Worm (Caenorhabditis elegans): Measurements from ENCODE around the gene T09B9.1.

The T09B9.1 gene

DNA sequence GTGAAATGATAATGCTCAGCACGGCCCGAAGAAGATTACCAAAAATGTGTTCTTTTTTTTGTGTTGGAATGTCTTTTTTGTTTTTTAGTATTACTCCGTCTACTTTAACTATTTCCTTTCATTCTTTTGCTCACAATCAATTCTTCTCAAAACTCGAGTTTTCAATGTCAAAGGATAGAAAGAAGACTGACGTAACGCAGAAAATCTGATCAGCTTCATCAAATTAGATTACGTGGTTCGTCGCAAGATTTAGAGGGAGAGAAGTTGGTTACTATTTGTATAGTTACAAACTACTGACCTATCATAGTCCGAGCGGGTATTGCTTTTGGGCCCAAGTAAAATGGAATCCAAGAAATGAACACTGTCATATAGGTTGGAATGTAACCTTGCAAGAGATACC is 46.5 kb downstream of the T09B9.1 start:
- TF ChIP-seq ctbp-1 (GFP tag; IDR thresholded peaks at IDR 0.05) (peak; percentile 27; the same call in 1 of the 2 replicates), set-16 (GFP tag; IDR thresholded peaks at IDR 0.05) (no peak), fkh-10 (GFP tag; optimal IDR thresholded peaks at IDR 0.05) (peak; percentile 93), ces-1 (GFP tag; optimal IDR thresholded peaks at IDR 0.05) (peak; percentile 90)

DNA sequence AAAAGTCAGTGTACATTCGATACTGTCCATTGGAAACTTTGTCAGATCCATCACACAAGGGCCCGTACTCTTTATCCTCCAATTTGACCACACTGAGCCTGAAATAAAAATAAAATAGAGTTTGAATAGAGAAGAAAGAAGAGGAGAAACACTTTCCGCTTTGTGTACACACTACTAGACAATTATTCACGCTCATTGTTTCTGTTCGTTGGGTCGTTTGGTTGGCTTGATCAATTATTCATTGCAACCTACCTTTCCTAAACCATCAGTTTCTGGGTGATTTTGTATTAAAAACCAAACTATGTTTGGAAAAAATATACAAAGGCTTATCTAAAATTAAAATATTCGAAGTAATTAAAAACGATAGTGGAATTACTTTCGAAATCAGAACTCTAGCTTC is 47.7 kb downstream of the T09B9.1 start:
- TF ChIP-seq nhr-77 (tag; optimal IDR thresholded peaks at IDR 0.05), result no peak
- no peak for TF ChIP-seq hmg-1.1 (GFP tag; IDR thresholded peaks at IDR 0.05)
- no peak for TF ChIP-seq spr-1 (tag; optimal IDR thresholded peaks at IDR 0.05)
- no peak for TF ChIP-seq snpc-4 (tag; optimal IDR thresholded peaks at IDR 0.05)
- no peak for TF ChIP-seq dmd-8 (GFP tag; IDR thresholded peaks at IDR 0.05)
- no peak for TF ChIP-seq dmd-6 (GFP tag; IDR thresholded peaks at IDR 0.05)
- no peak for TF ChIP-seq D1046.2 (GFP tag; IDR thresholded peaks at IDR 0.05)
- no peak for TF ChIP-seq nhr-28 (tag; optimal IDR thresholded peaks at IDR 0.05)
- no peak for TF ChIP-seq Y48G9A.11 (GFP tag; IDR thresholded peaks at IDR 0.05)
- no peak for TF ChIP-seq lim-7 (GFP tag; IDR thresholded peaks at IDR 0.05)
- no peak for TF ChIP-seq hlh-30 (tag; optimal IDR thresholded peaks at IDR 0.05; ENCODE audit: insufficient read depth)
- no peak for TF ChIP-seq mdt-29 (GFP tag; IDR thresholded peaks at IDR 0.05)
- no peak for TF ChIP-seq lin-1 (GFP tag; IDR thresholded peaks at IDR 0.05)
- TF ChIP-seq unc-62 (GFP tag; optimal IDR thresholded peaks at IDR 0.05 in 1 of 2), result no peak
- no peak for TF ChIP-seq unc-62 (tag; optimal IDR thresholded peaks at IDR 0.05)
- no peak for TF ChIP-seq nhr-6 (tag; optimal IDR thresholded peaks at IDR 0.05)
- TF ChIP-seq duxl-1 (tag; optimal IDR thresholded peaks at IDR 0.05; ENCODE audit: poor library complexity), result no peak

DNA sequence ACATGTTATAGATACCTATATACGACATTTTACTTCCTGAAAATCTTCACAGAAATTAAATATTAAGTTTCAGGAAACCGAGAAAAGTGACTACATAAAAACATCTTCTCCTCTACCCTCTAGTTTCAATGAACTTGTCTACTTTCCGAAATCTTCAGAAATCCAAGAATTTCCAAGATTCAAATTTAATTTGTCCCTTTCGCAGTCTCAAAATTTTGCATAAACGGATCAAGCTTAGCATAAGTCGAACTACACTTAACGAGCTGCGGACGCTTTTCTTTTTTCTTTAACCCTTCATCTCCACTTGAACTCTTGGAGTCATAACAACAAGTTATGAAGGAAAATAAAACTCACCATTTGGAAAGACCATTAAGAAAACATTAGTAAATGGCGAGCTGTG is 48.4 kb downstream of the T09B9.1 start:
- peak; percentile 85 for TF ChIP-seq ces-1 (GFP tag; optimal IDR thresholded peaks at IDR 0.05)
- TF ChIP-seq fkh-10 (GFP tag; optimal IDR thresholded peaks at IDR 0.05), result peak; percentile 72
- no peak for TF ChIP-seq vab-7 (GFP tag; IDR thresholded peaks at IDR 0.05)

DNA sequence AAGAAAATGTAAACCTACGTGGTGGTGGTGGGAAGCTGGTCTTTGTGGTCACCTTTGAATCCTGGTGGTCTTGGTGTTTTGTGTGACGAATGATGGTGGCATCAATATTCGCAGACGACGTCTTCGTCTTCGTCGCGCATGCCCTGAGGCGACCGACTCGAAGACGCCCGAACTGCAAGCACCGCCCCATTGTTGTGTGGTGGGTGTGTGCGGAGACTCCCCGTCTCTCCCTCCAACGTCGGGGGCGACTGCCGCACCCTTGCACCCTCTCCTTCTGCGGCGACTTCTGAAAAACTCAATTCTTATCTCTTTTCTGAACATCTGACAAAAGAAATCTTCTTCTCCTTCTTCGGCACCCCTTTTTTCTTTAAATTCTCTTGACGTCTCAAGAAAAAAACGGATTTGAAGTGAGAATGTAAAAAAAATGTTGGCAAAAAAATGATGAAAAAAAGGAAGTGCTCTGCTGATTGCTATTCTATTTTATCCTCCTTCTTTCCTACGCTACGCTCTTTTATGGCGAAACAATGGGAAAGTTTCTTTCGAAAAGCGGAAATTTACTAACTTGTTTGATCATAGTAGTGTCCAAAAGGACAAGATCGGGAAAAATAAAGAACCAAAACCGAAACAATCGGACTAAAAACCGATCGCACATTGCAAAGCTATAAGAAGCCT is 50.4 kb downstream of the T09B9.1 start, which contains the start of gene lgc-47:
Gene lgc-47, minus strand, starts transcription at position 286 of the 672 bp plus-strand sequence.
- TF ChIP-seq egl-27 (tag; optimal IDR thresholded peaks at IDR 0.05) (no peak), nhr-41 (GFP tag; IDR thresholded peaks at IDR 0.05) (no peak), php-3 (GFP tag; IDR thresholded peaks at IDR 0.05) (no peak), snpc-1.2 (GFP tag; IDR thresholded peaks at IDR 0.05) (no peak; the same call in 1 of the 2 replicates), aly-2 (tag; optimal IDR thresholded peaks at IDR 0.05) (no peak), arid-1 (GFP tag; conservative IDR thresholded peaks at IDR 0.05) (no peak), ctbp-1 (GFP tag; IDR thresholded peaks at IDR 0.05) (0 out of 2 replicates have a peak, but pooled peaks have one; percentile 57), lin-13 (GFP tag; optimal IDR thresholded peaks at IDR 0.05) (no peak), nhr-28 (tag; optimal IDR thresholded peaks at IDR 0.05) (no peak), madf-5 (GFP tag; IDR thresholded peaks at IDR 0.05) (no peak), ceh-44 (GFP tag; IDR thresholded peaks at IDR 0.05) (no peak), set-16 (GFP tag; IDR thresholded peaks at IDR 0.05) (peak; percentile 89), fkh-10 (GFP tag; optimal IDR thresholded peaks at IDR 0.05) (no peak), vab-7 (GFP tag; IDR thresholded peaks at IDR 0.05) (no peak), ceh-62 (tag; optimal IDR thresholded peaks at IDR 0.05) (no peak), fos-1 (tag; optimal IDR thresholded peaks at IDR 0.05) (no peak), zfp-2 (tag; optimal IDR thresholded peaks at IDR 0.05) (no peak), unc-62 (GFP tag; optimal IDR thresholded peaks at IDR 0.05 in 1 of 2) (peak in 1 of 2 experiments; percentile 7), unc-62 (tag; optimal IDR thresholded peaks at IDR 0.05) (no peak)
